Worm (Caenorhabditis elegans): ENCODE results near the gene rpl-36.
A peak's percentile ranks its signal among the peaks of the same experiment; 100 is the strongest.

Gene rpl-36

DNA sequence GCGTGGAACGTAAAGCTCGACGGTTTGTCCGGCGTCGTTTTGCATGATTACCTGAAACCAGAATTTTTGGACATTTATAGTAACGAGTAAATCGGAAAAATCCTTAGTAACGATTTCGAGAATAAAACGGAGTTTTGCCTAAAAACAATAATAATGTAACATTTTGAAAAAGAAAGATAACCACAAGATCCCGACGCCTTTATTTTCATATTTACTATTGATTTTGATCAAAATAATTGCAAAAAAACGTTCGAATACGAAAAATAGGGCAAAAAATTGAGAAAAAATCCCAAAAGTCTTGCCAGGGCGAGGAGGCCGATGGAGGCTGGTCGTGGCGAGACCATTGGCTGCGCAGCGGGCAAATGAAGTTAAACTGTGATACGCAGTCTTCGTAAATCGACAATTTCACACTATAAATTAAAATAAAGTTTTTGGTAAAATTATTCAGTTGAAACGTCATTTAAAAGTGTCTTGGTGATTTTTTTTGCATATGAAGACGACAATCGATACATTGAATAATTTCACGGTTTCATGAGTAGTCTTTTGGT lies 9.6 kb downstream of the rpl-36 start, which contains the start of gene rps-21 (continued):
- no peak for TF ChIP-seq F37B4.10 (GFP tag; IDR thresholded peaks at IDR 0.05)
- TF ChIP-seq nfyb-1 (GFP tag; IDR thresholded peaks at IDR 0.05), result peak; percentile 30; the same call in 1 of the 2 replicates
- TF ChIP-seq Y53G8AR.9 (GFP tag; conservative IDR thresholded peaks at IDR 0.05), result 0 out of 2 replicates have a peak, but pooled peaks have one; percentile 14
- TF ChIP-seq unc-62 (GFP tag; optimal IDR thresholded peaks at IDR 0.05), result no peak
- TF ChIP-seq ztf-25 (GFP tag; IDR thresholded peaks at IDR 0.05), result no peak
- TF ChIP-seq egrh-3 (GFP tag; IDR thresholded peaks at IDR 0.05), result no peak
- TF ChIP-seq B0261.1 (tag; optimal IDR thresholded peaks at IDR 0.05), result no peak
- TF ChIP-seq ztf-6 (GFP tag; IDR thresholded peaks at IDR 0.05), result no peak
- TF ChIP-seq lsl-1 (GFP tag; optimal IDR thresholded peaks at IDR 0.05), result peak; percentile 21
- TF ChIP-seq unc-130 (GFP tag; optimal IDR thresholded peaks at IDR 0.05), result no peak
- no peak for TF ChIP-seq lsy-27 (tag; optimal IDR thresholded peaks at IDR 0.05; ENCODE audit: borderline replicate concordance, insufficient read depth)
- TF ChIP-seq tbx-9 (tag; optimal IDR thresholded peaks at IDR 0.05; ENCODE audit: borderline replicate concordance), result no peak
- no peak for TF ChIP-seq F49E8.2 (tag; optimal IDR thresholded peaks at IDR 0.05; ENCODE audit: insufficient read depth)
- TF ChIP-seq sdz-38 (tag; optimal IDR thresholded peaks at IDR 0.05), result no peak
- TF ChIP-seq snpc-1.1 (tag; optimal IDR thresholded peaks at IDR 0.05; ENCODE audit: insufficient read depth), result no peak
- no peak for TF ChIP-seq dpff-1 (tag; optimal IDR thresholded peaks at IDR 0.05)
- no peak for TF ChIP-seq ccch-3 (GFP tag; optimal IDR thresholded peaks at IDR 0.05)
- peak; percentile 51 for TF ChIP-seq dpl-1 (GFP tag; optimal IDR thresholded peaks at IDR 0.05)
- peak; percentile 18 for TF ChIP-seq snpc-4 (GFP tag; optimal IDR thresholded peaks at IDR 0.05)
- peak; percentile 23 to 56 (median 42) for TF ChIP-seq snpc-4 (tag; optimal IDR thresholded peaks at IDR 0.05)
- TF ChIP-seq gei-17 (GFP tag; optimal IDR thresholded peaks at IDR 0.05), result no peak
- no peak for TF ChIP-seq sptf-2 (GFP tag; optimal IDR thresholded peaks at IDR 0.05)
- TF ChIP-seq ceh-58 (GFP tag; IDR thresholded peaks at IDR 0.05), result no peak
- TF ChIP-seq C06A6.2 (GFP tag; conservative IDR thresholded peaks at IDR 0.05), result no peak
- no peak for TF ChIP-seq Y56A3A.18 (GFP tag; IDR thresholded peaks at IDR 0.05)
- 0 out of 2 replicates have a peak, but pooled peaks have one; percentile 10 for TF ChIP-seq cebp-1 (GFP tag; IDR thresholded peaks at IDR 0.05)
- peak; percentile 42 for TF ChIP-seq cebp-1 (tag; optimal IDR thresholded peaks at IDR 0.05)
- TF ChIP-seq F22D6.2 (tag; optimal IDR thresholded peaks at IDR 0.05), result no peak
- no peak for TF ChIP-seq chd-7 (tag; optimal IDR thresholded peaks at IDR 0.05)
- TF ChIP-seq let-526 (GFP tag; IDR thresholded peaks at IDR 0.05), result no peak
- peak; percentile 49; the same call in 1 of the 2 replicates for TF ChIP-seq dox-1 (GFP tag; IDR thresholded peaks at IDR 0.05)
- no peak for TF ChIP-seq rcor-1 (GFP tag; IDR thresholded peaks at IDR 0.05)
- no peak for TF ChIP-seq akir-1 (GFP tag; optimal IDR thresholded peaks at IDR 0.05)
- TF ChIP-seq Y67H2A.10 (GFP tag; conservative IDR thresholded peaks at IDR 0.05), result no peak
- no peak for TF ChIP-seq ztf-3 (GFP tag; optimal IDR thresholded peaks at IDR 0.05)
- no peak for TF ChIP-seq lag-1 (GFP tag; IDR thresholded peaks at IDR 0.05)
- peak; percentile 77 for TF ChIP-seq pbrm-1 (GFP tag; IDR thresholded peaks at IDR 0.05)
- no peak for TF ChIP-seq C17E4.6 (GFP tag; IDR thresholded peaks at IDR 0.05)
- TF ChIP-seq ceh-100 (GFP tag; IDR thresholded peaks at IDR 0.05), result peak; percentile 46; the same call in 1 of the 2 replicates
- peak; percentile 67; the same call in 1 of the 2 replicates for TF ChIP-seq Y95B8A.8 (GFP tag; IDR thresholded peaks at IDR 0.05)
- TF ChIP-seq T26A5.8 (tag; optimal IDR thresholded peaks at IDR 0.05), result no peak
- TF ChIP-seq mcd-1 (GFP tag; IDR thresholded peaks at IDR 0.05), result peak; percentile 77
- TF ChIP-seq tbp1 (GFP tag; optimal IDR thresholded peaks at IDR 0.05), result peak; percentile 47
- peak; percentile 94 for TF ChIP-seq F33H1.4 (GFP tag; IDR thresholded peaks at IDR 0.05)
- TF ChIP-seq madf-3 (GFP tag; IDR thresholded peaks at IDR 0.05), result 0 out of 2 replicates have a peak, but pooled peaks have one; percentile 16
- TF ChIP-seq attf-3 (GFP tag; conservative IDR thresholded peaks at IDR 0.05), result peak; percentile 34
- TF ChIP-seq snpc-3.4 (tag; optimal IDR thresholded peaks at IDR 0.05), result peak; percentile 47
- no peak for TF ChIP-seq F52B5.7 (tag; optimal IDR thresholded peaks at IDR 0.05)
